Worm (Caenorhabditis elegans) whole organism, L4/young adult: Measurements from ENCODE around the gene F59F4.3.

Experiments
- W03F9.2 ChIP-seq: fragments of 150-350 bp; optimal IDR thresholded peaks from 2 replicates; lab custom pipeline; 2014; ENCODE audit warnings: missing biosample characterization, missing genetic modification characterization
- dao-5 ChIP-seq: sonication (generic microtip); optimal IDR thresholded peaks from 2 replicates; lab custom pipeline; 2016; ENCODE audit warnings: missing genotype, missing genetic modification characterization, moderate library complexity, missing compliant biosample characterization
- him-1 ChIP-seq: sonication (generic microtip); optimal IDR thresholded peaks from 2 replicates; lab custom pipeline; 2016; ENCODE audit warnings: missing genotype, missing genetic modification reagents, missing genetic modification characterization, missing compliant biosample characterization

The F59F4.3 gene

DNA sequence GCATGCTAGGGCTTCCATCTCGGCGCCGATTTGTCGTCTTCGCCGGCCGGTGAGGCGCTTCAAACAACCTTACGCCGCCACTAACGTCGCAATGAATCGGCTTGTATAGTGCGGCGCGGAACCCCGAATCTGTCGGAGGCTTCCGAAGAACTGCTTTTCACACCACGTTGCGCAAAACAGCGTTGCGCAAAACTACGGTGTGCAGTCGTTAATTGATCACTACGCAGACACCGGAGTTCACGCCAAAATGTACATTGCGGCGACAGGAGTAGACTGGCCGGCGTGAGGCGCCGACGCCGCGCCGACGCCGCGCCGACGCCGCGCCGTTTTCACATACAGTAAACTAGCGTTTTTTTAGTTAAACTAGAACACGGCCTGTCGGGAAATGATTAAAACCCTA is 45.6 kb downstream of the F59F4.3 start:
- TF ChIP-seq him-1 (no peak), dao-5 (tag; lab: Kevin White, UChicago) (no peak), W03F9.2 (no peak)

DNA sequence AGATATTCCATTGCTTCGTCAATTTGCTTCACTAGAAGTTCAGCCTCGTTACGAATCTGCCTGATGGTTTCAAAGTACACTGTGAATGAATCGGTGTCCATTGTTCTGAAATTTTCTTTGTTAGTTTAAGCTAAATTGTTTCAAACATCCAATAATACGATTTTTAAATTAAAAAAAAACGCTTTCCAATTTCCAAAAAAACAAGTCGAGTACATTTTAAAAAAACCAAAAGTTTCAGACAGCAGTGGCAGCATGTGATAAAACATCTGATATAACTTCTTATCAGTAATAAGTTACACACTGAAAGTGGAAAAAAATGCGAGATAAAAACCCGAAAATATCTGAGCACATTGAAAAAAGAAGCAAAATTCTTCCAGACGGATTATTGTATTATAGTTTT is 47.8 kb downstream of the F59F4.3 start, which contains the start of gene Y7A5A.6:
Gene Y7A5A.6 (minus strand): TSS at position 101 of the 400 bp plus-strand sequence.
- TF ChIP-seq W03F9.2 (no peak), him-1 (no peak)

DNA sequence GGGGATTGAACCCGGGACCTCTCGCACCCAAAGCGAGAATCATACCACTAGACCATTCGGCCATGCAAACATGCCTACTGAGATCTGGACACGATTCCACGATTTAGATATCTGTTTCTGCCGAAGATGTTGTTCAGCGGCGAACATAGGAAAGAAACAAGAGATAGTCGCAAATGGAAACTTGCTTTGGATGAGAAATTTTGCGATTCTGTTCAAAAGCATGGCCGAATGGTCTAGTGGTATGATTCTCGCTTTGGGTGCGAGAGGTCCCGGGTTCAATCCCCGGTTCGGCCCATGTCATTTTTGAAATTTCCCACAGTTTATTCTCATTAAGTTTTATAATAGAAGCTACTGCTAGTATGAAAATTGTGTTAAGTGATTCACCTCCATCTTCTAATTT is 50.8 kb downstream of the F59F4.3 start:
- TF ChIP-seq W03F9.2 = no peak

DNA sequence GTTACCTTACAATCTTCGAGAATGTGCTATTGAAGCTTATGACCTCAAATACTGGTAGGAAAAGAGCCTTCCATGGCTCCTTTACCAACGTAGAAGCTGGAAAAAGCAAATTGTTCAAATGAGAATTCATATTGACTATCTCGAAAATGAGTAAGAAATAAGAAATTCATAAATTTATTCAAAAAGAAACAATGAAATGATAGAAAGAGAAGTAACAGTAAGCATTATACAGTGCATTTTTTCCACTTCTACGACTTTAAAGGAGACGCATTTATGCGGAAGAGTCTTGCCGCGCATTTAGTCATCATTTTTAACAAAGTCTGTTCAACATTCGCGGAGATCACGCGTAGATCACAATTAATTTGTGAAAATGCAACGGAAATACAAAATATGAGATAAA is 52.4 kb downstream of the F59F4.3 start, which contains the start of gene Y7A5A.10:
Gene Y7A5A.10 (minus strand): TSS at position 101 of the 400 bp plus-strand sequence.
- no peak for TF ChIP-seq him-1
- TF ChIP-seq W03F9.2 = no peak
- TF ChIP-seq dao-5 (tag; lab: Kevin White, UChicago) = no peak
